Worm (Caenorhabditis elegans): ENCODE measurements around the gene gst-9.

- TF ChIP-seq saeg-2 (GFP tag; IDR thresholded peaks at IDR 0.05), result no peak
- no peak for TF ChIP-seq nhr-237 (tag; optimal IDR thresholded peaks at IDR 0.05)
- no peak for TF ChIP-seq nhr-11 (tag; optimal IDR thresholded peaks at IDR 0.05)
- TF ChIP-seq unc-39 (tag; optimal IDR thresholded peaks at IDR 0.05), result no peak
- no peak for TF ChIP-seq fos-1 (tag; optimal IDR thresholded peaks at IDR 0.05)
- TF ChIP-seq nhr-76 (tag; optimal IDR thresholded peaks at IDR 0.05), result no peak
These were observed 8.0 kb upstream of the gst-9 start, which contains the start of gene gst-8 for ce11 chrII:4883412-4883811.

Data from whole organism, L4 larva.